Fruit fly (Drosophila melanogaster): ENCODE measurements around the gene CG32365.
A peak's percentile ranks its signal among the peaks of the same experiment; 100 is the strongest.

Gene CG32365

DNA sequence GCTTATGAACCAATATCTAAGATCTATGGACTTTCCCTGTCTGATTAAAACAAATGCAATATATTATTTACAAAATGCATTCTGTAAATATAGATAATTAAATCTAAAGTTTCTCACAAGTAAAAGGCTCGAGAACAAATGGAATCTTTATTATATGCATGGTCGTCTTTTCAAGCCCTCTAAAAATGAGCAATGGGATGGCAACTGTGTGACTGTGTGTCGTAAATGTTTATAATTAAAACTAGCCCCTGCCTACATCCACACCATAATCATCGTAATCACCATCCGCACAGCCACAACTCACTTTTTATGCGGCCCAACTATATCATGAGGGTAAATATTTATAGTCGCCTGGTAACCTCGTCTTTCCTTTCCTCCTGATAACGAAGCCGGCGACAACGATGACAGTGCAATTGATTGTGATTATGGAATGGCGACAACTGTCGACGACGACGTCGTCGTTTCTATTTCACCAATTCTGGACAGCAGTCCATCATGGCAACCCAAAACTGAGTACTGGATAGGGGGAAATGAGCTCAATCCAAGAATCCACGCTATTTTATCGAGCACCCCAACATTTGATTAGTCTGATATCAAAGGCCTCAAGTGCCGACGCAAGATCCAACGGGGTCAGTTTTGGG is 3.0 kb upstream of the CG32365 start (continued):
- no peak for TF ChIP-seq Lhr (GFP tag; optimal IDR thresholded peaks at IDR 0.05)
- peak; percentile 21 for TF ChIP-seq gro (GFP tag; optimal IDR thresholded peaks at IDR 0.05)
- TF ChIP-seq jigr1 (GFP tag; IDR thresholded peaks at IDR 0.05), result no peak

DNA sequence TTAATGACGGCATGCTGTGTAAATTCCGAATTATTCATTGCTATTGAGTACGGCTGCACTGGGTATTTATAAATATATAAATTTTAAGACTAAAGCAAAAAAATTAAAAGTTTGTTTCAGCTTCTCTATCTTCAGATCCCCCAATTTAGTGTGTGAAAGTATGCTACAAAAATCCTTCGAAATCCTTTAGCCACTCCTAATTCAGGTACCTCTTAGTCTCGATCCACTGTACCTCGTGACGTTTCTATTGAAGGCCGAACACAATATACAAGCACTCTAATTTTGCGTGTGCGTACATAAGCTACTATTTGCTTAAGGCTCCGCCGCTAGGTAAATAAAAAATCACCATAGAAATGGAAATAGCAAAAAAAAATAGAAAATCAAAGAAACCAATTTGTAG is 2.3 kb upstream of the CG32365 start:
- TF ChIP-seq CG1832 (GFP tag; optimal IDR thresholded peaks at IDR 0.05) (no peak), Sox102F (GFP tag; optimal IDR thresholded peaks at IDR 0.05) (peak; percentile 1), CG1529 (GFP tag; optimal IDR thresholded peaks at IDR 0.05) (no peak), CG7928 (GFP tag; optimal IDR thresholded peaks at IDR 0.05) (no peak), Ssrp (tag; optimal IDR thresholded peaks at IDR 0.05) (no peak), PHDP (tag; optimal IDR thresholded peaks at IDR 0.05) (peak; percentile 25), cwo (GFP tag; optimal IDR thresholded peaks at IDR 0.05) (no peak), CG12659 (GFP tag; optimal IDR thresholded peaks at IDR 0.05) (no peak), CG18619 (GFP tag; optimal IDR thresholded peaks at IDR 0.05) (peak; percentile 32), Bteb2 (GFP tag; optimal IDR thresholded peaks at IDR 0.05) (no peak), Hand (GFP tag; optimal IDR thresholded peaks at IDR 0.05) (no peak), Hr39 (optimal IDR thresholded peaks at IDR 0.05) (no peak), so (GFP tag; IDR thresholded peaks at IDR 0.05) (no peak), CG14050 (GFP tag; IDR thresholded peaks at IDR 0.05) (peak; percentile 31; the same call in 2 of the 3 replicates), ERR (GFP tag; optimal IDR thresholded peaks at IDR 0.05) (no peak), ken (GFP tag; IDR thresholded peaks at IDR 0.05) (no peak), dati (GFP tag; IDR thresholded peaks at IDR 0.05) (no peak), D19B (GFP tag; optimal IDR thresholded peaks at IDR 0.05) (peak; percentile 42), dpn (GFP tag; optimal IDR thresholded peaks at IDR 0.05) (peak; percentile 24 to 55), Fer3 (tag; optimal IDR thresholded peaks at IDR 0.05) (peak; percentile 57), HLH3B (GFP tag; IDR thresholded peaks at IDR 0.05) (0 out of 2 replicates have a peak, but pooled peaks have one; percentile 9), CG11456 (GFP tag; IDR thresholded peaks at IDR 0.05) (peak; percentile 50; the same call in 1 of the 3 replicates), CG6689 (GFP tag; IDR thresholded peaks at IDR 0.05) (0 out of 2 replicates have a peak, but pooled peaks have one; percentile 23), CG12942 (GFP tag; optimal IDR thresholded peaks at IDR 0.05) (peak; percentile 1), CG12155 (GFP tag; optimal IDR thresholded peaks at IDR 0.05) (peak; percentile 10), bowl (GFP tag; IDR thresholded peaks at IDR 0.05) (no peak), D19A (tag; optimal IDR thresholded peaks at IDR 0.05) (peak; percentile 8), NK7.1 (GFP tag; optimal IDR thresholded peaks at IDR 0.05) (no peak), schlank (tag; optimal IDR thresholded peaks at IDR 0.05) (peak; percentile 11), scrt (GFP tag; optimal IDR thresholded peaks at IDR 0.05) (peak; percentile 41), CG11504 (tag; optimal IDR thresholded peaks at IDR 0.05) (peak; percentile 21), CG18599 (GFP tag; optimal IDR thresholded peaks at IDR 0.05) (peak; percentile 65), Dip3 (GFP tag; optimal IDR thresholded peaks at IDR 0.05) (peak; percentile 26), prd (optimal IDR thresholded peaks at IDR 0.05) (no peak), prd (GFP tag; IDR thresholded peaks at IDR 0.05) (peak; percentile 41; the same call in 1 of the 3 replicates), Xbp1 (GFP tag; optimal IDR thresholded peaks at IDR 0.05) (peak; percentile 18), Xrp1 (GFP tag; IDR thresholded peaks at IDR 0.05) (peak; percentile 5; the same call in 1 of the 2 replicates), CG10366 (GFP tag; IDR thresholded peaks at IDR 0.05) (peak; percentile 34; the same call in 1 of the 2 replicates), gsb-n (tag; optimal IDR thresholded peaks at IDR 0.05) (no peak), al (GFP tag; IDR thresholded peaks at IDR 0.05) (0 out of 2 replicates have a peak, but pooled peaks have one; percentile 27), phol (tag; optimal IDR thresholded peaks at IDR 0.05) (peak; percentile 12), lola (GFP tag; optimal IDR thresholded peaks at IDR 0.05) (no peak), CG9932 (GFP tag; IDR thresholded peaks at IDR 0.05) (peak; percentile 25; the same call in 1 of the 2 replicates), CG2712 (tag; optimal IDR thresholded peaks at IDR 0.05) (peak; percentile 11), Rfx (GFP tag; IDR thresholded peaks at IDR 0.05) (peak; percentile 54; the same call in 1 of the 2 replicates)

Data from whole organism, embryonic.